Worm (Caenorhabditis elegans) whole organism, late embryonic: ENCODE results near the gene C50D2.7.

Source experiments
- ceh-2 ChIP-seq: sonication (generic microtip); optimal IDR thresholded peaks from 2 replicates; lab custom pipeline; 2016; ENCODE audit warnings: missing genotype, missing genetic modification characterization, missing compliant biosample characterization
- dmd-4 ChIP-seq: sonication (generic microtip); optimal IDR thresholded peaks from 2 replicates; lab custom pipeline; 2016; ENCODE audit warnings: borderline replicate concordance, missing genetic modification characterization, missing compliant biosample characterization
- hlh-6 ChIP-seq: sonication (generic microtip); optimal IDR thresholded peaks from 2 replicates; lab custom pipeline; 2016; ENCODE audit warnings: missing genotype, missing genetic modification characterization, missing compliant biosample characterization
- nhr-11 ChIP-seq: fragments of 150-350 bp; optimal IDR thresholded peaks from 2 replicates; lab custom pipeline; 2014; ENCODE audit warnings: missing biosample characterization, missing genetic modification characterization
- nhr-232 ChIP-seq: sonication (generic microtip); optimal IDR thresholded peaks from 2 replicates; lab custom pipeline; 2016; ENCODE audit warnings: missing genetic modification characterization, missing compliant biosample characterization
- pat-9 ChIP-seq: fragments of 200-800 bp; sonication (Bioruptor generic); optimal IDR thresholded peaks from 2 replicates; lab custom pipeline; 2018; ENCODE audit warnings: mild to moderate bottlenecking, missing genetic modification characterization, moderate library complexity, missing compliant biosample characterization

DNA sequence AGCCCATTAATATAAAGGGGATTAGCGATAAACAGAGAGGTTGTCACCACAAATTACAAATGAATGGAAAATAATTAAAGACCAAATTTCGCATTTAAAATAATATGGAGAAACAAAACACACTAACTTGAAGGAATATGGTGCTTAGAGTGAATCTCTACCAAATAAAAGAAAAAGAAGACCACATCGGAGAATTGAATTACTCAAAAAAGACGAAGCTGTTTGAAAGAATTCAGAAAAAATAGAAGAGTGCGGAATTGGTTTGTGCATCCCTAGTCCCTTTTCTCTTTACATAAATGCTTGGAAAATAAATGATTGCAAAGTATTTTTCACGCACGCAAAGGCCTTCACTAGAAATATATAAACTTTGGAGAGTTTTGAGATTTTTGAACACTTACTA is 21.2 kb downstream of the C50D2.7 start:
- TF ChIP-seq nhr-11, result no peak
- TF ChIP-seq nhr-232 (tag; lab: Kevin White, UChicago), result no peak
- no peak for TF ChIP-seq pat-9 (tag; lab: Kevin White, UChicago)
- TF ChIP-seq dmd-4 (tag; lab: Kevin White, UChicago), result no peak
- TF ChIP-seq ceh-2 (tag; lab: Kevin White, UChicago), result no peak
- TF ChIP-seq hlh-6 (tag; lab: Kevin White, UChicago), result no peak
